Worm (Caenorhabditis elegans): ENCODE results near the gene clc-29.
A peak's percentile ranks its signal among the peaks of the same experiment; 100 is the strongest.

Gene clc-29

ce11 chrIII:8307356-8307755 lies 40.4 kb downstream of the clc-29 start, which contains the start of the genes F10E9.7 and F10E9.5 (continued):
- no peak for TF ChIP-seq sea-2 (GFP tag; optimal IDR thresholded peaks at IDR 0.05)
- peak; percentile 71 for TF ChIP-seq hmg-11 (tag; optimal IDR thresholded peaks at IDR 0.05)
- TF ChIP-seq elt-1 (tag; optimal IDR thresholded peaks at IDR 0.05), result peak; percentile 17
- TF ChIP-seq elt-2 (tag; optimal IDR thresholded peaks at IDR 0.05), result peak; percentile 53
- peak; percentile 55 for TF ChIP-seq R02D3.7 (tag; optimal IDR thresholded peaks at IDR 0.05)
- TF ChIP-seq unc-62 (GFP tag; optimal IDR thresholded peaks at IDR 0.05), result no peak

ce11 chrIII:8305816-8306215 lies 41.9 kb downstream of the clc-29 start:
- TF ChIP-seq zag-1 (tag; optimal IDR thresholded peaks at IDR 0.05), result no peak
- no peak for TF ChIP-seq nhr-12 (tag; optimal IDR thresholded peaks at IDR 0.05)
- TF ChIP-seq hmg-11 (tag; optimal IDR thresholded peaks at IDR 0.05), result no peak
- no peak for TF ChIP-seq snpc-4 (tag; optimal IDR thresholded peaks at IDR 0.05)
- no peak for TF ChIP-seq fos-1 (tag; optimal IDR thresholded peaks at IDR 0.05)
- TF ChIP-seq ceh-16 (tag; optimal IDR thresholded peaks at IDR 0.05), result no peak
- TF ChIP-seq nfya-1 (tag; optimal IDR thresholded peaks at IDR 0.05; ENCODE audit: insufficient read depth), result no peak

- TF ChIP-seq mdl-1 (tag; optimal IDR thresholded peaks at IDR 0.05), result no peak
- TF ChIP-seq egl-5 (tag; optimal IDR thresholded peaks at IDR 0.05), result no peak
- no peak for TF ChIP-seq fkh-2 (tag; optimal IDR thresholded peaks at IDR 0.05)
- no peak for TF ChIP-seq lin-15B (tag; optimal IDR thresholded peaks at IDR 0.05)
- no peak for TF ChIP-seq lin-39 (tag; optimal IDR thresholded peaks at IDR 0.05)
- TF ChIP-seq zag-1 (tag; optimal IDR thresholded peaks at IDR 0.05), result no peak
- no peak for TF ChIP-seq nhr-12 (tag; optimal IDR thresholded peaks at IDR 0.05)
- no peak for TF ChIP-seq ama-1 (optimal IDR thresholded peaks at IDR 0.05)
These were observed 42.4 kb downstream of the clc-29 start for ce11 chrIII:8305304-8305703.

ce11 chrIII:8303440-8303839 lies 44.3 kb downstream of the clc-29 start:
- no peak for TF ChIP-seq nhr-11 (tag; optimal IDR thresholded peaks at IDR 0.05)
- TF ChIP-seq elt-1 (tag; optimal IDR thresholded peaks at IDR 0.05), result no peak
- no peak for TF ChIP-seq lin-39 (tag; optimal IDR thresholded peaks at IDR 0.05)
- no peak for TF ChIP-seq fkh-10 (GFP tag; optimal IDR thresholded peaks at IDR 0.05)
- no peak for TF ChIP-seq fkh-2 (tag; optimal IDR thresholded peaks at IDR 0.05)
- TF ChIP-seq nhr-237 (tag; optimal IDR thresholded peaks at IDR 0.05), result no peak
- no peak for TF ChIP-seq eor-1 (tag; optimal IDR thresholded peaks at IDR 0.05)
- TF ChIP-seq nhr-25 (tag; optimal IDR thresholded peaks at IDR 0.05), result no peak
- TF ChIP-seq lin-15B (tag; optimal IDR thresholded peaks at IDR 0.05), result no peak
- no peak for TF ChIP-seq egl-27 (tag; optimal IDR thresholded peaks at IDR 0.05)
- TF ChIP-seq egl-5 (tag; optimal IDR thresholded peaks at IDR 0.05), result no peak

ce11 chrIII:8300860-8301396 lies 46.8 kb downstream of the clc-29 start:
- TF ChIP-seq nhr-77 (tag; optimal IDR thresholded peaks at IDR 0.05) (no peak), unc-39 (tag; optimal IDR thresholded peaks at IDR 0.05) (no peak), nhr-12 (tag; optimal IDR thresholded peaks at IDR 0.05) (no peak), ztf-11 (tag; optimal IDR thresholded peaks at IDR 0.05) (no peak), pha-4 (tag; optimal IDR thresholded peaks at IDR 0.05) (no peak), aly-2 (tag; optimal IDR thresholded peaks at IDR 0.05) (no peak), unc-62 (GFP tag; optimal IDR thresholded peaks at IDR 0.05) (no peak), lsy-12 (tag; optimal IDR thresholded peaks at IDR 0.05) (no peak), ztf-4 (tag; optimal IDR thresholded peaks at IDR 0.05) (no peak), nhr-28 (tag; optimal IDR thresholded peaks at IDR 0.05) (no peak), lin-39 (tag; optimal IDR thresholded peaks at IDR 0.05) (no peak)

ce11 chrIII:8299734-8300133 lies 48.0 kb downstream of the clc-29 start:
- TF ChIP-seq lin-15B (tag; optimal IDR thresholded peaks at IDR 0.05) (no peak), ama-1 (optimal IDR thresholded peaks at IDR 0.05) (no peak), nhr-11 (tag; optimal IDR thresholded peaks at IDR 0.05) (no peak), pha-4 (tag; optimal IDR thresholded peaks at IDR 0.05) (peak; percentile 43), fkh-10 (GFP tag; optimal IDR thresholded peaks at IDR 0.05) (no peak), pqm-1 (tag; optimal IDR thresholded peaks at IDR 0.05) (peak; percentile 14), elt-2 (tag; optimal IDR thresholded peaks at IDR 0.05) (peak; percentile 76)

Measured in whole organism, L3 larva.